Worm (Caenorhabditis elegans): ENCODE results near the gene ckk-1.

DNA sequence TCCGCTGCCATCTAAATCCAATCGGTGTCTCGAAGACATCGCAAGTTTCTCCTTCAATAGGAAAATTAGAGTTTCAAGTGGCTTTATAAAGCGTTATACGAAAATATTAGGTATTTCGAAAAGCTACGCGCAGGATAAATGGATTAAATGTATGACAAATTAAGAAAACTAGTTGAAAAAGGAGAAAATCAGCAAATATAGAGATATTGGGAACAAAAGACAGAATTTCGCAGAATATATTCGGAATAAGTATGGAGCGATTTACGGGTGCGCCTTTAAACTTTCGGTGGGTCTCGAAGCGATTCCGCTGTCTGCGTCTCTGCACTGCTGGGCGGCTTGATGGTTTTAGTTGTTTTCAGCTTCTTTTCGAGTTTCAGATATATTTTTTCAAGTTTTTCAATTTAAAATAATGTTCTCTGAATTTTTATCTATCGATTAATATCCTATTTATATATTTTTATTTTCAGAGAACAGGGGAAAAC, 43.6 kb upstream of the ckk-1 start, which contains the start of the genes ddx-15 and ucr-1:
- TF ChIP-seq dao-5 (tag; optimal IDR thresholded peaks at IDR 0.05), result no peak
- no peak for TF ChIP-seq him-1 (tag; optimal IDR thresholded peaks at IDR 0.05)
